Worm (Caenorhabditis elegans) whole organism, L2 larva: ENCODE measurements around the gene F55B11.5.

Source experiments
- C34F6.9 ChIP-seq: fragments of 150-350 bp; optimal IDR thresholded peaks from 2 replicates; lab custom pipeline; 2014; ENCODE audit warnings: missing biosample characterization, missing genetic modification characterization
- F13H6.1 ChIP-seq: sonication (generic microtip); optimal IDR thresholded peaks from 2 replicates; lab custom pipeline; 2016; ENCODE audit warnings: missing genetic modification characterization, missing compliant biosample characterization
- R02D3.7 ChIP-seq: fragments of 150-350 bp; optimal IDR thresholded peaks from 2 replicates; lab custom pipeline; 2014; ENCODE audit warnings: missing biosample characterization, missing genetic modification characterization
- ceh-16 ChIP-seq: fragments of 150-350 bp; optimal IDR thresholded peaks from 2 replicates; lab custom pipeline; 2014; ENCODE audit warnings: missing biosample characterization, missing genetic modification characterization
- ceh-82 ChIP-seq: fragments of 150-350 bp; optimal IDR thresholded peaks from 2 replicates; lab custom pipeline; 2014; ENCODE audit warnings: missing biosample characterization, missing genetic modification characterization
- lin-39 ChIP-seq: fragments of 150-350 bp; optimal IDR thresholded peaks from 2 replicates; lab custom pipeline; 2014; ENCODE audit warnings: missing biosample characterization, missing genetic modification reagents, missing genetic modification characterization
- nhr-11 ChIP-seq: fragments of 150-350 bp; optimal IDR thresholded peaks from 2 replicates; lab custom pipeline; 2014; ENCODE audit warnings: missing biosample characterization, missing genetic modification characterization
- nhr-12 ChIP-seq: fragments of 150-350 bp; optimal IDR thresholded peaks from 2 replicates; lab custom pipeline; 2014; ENCODE audit warnings: missing biosample characterization, missing genetic modification characterization
- nhr-237 ChIP-seq: fragments of 150-350 bp; optimal IDR thresholded peaks from 2 replicates; lab custom pipeline; 2014; ENCODE audit warnings: missing biosample characterization, missing genetic modification characterization
- nhr-77 ChIP-seq: fragments of 150-350 bp; optimal IDR thresholded peaks from 2 replicates; lab custom pipeline; 2014; ENCODE audit warnings: missing biosample characterization, missing genetic modification characterization
- sem-4 ChIP-seq: fragments of 150-350 bp; optimal IDR thresholded peaks from 2 replicates; lab custom pipeline; 2014; ENCODE audit warnings: missing biosample characterization, missing genetic modification reagents, missing genetic modification characterization
- unc-39 ChIP-seq: fragments of 150-350 bp; optimal IDR thresholded peaks from 2 replicates; lab custom pipeline; 2014; ENCODE audit warnings: missing biosample characterization, missing genetic modification characterization
- zag-1 ChIP-seq: fragments of 150-350 bp; optimal IDR thresholded peaks from 2 replicates; lab custom pipeline; 2014; ENCODE audit warnings: missing biosample characterization, missing genetic modification characterization

DNA sequence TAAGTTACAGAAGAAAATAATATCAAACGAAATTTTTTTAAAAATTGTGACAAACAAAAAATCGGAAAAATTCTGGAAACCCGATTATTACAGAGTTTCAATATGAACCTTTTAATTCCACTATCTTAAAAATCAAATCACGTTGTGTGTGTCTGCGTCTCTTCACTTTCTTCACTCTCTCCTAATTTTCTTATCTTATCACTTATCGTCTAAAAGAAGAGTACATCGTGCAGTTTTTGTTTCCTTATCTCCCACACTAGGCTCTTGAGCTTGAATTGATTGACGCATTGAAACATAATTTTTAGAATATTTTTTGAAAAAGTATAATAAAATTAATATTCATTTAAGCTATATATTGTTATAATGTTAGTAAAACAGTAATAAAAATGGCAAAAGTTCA lies 13.3 kb upstream of the F55B11.5 start:
- TF ChIP-seq R02D3.7 (tag; lab: Kevin White, UChicago) (no peak), nhr-237 (tag; lab: Kevin White, UChicago) (no peak), unc-39 (no peak), nhr-12 (tag; lab: Kevin White, UChicago) (no peak), nhr-11 (tag; lab: Kevin White, UChicago) (no peak), zag-1 (tag; lab: Kevin White, UChicago) (no peak), F13H6.1 (no peak), lin-39 (tag; lab: Kevin White, UChicago) (no peak), ceh-82 (tag; lab: Kevin White, UChicago) (no peak), ceh-16 (tag; lab: Kevin White, UChicago) (no peak), nhr-77 (no peak), C34F6.9 (tag; lab: Kevin White, UChicago) (no peak), sem-4 (tag; lab: Kevin White, UChicago) (no peak)
